Worm (Caenorhabditis elegans): ENCODE measurements around the gene T08D2.4.
"Not testable (repeated sequence)": the region's sequence is repeated elsewhere in the genome, so short reads cannot be mapped to it uniquely, and the experiment has no call there.

Gene T08D2.4

ce11 chrX:209695-210094 lies 32.5 kb downstream of the T08D2.4 start, which contains the start of gene Y73B3B.3:
Gene Y73B3B.3 (plus strand): TSS chrX:209995.
- TF ChIP-seq ceh-13 (GFP tag; optimal IDR thresholded peaks at IDR 0.05); pes-1 (GFP tag; IDR thresholded peaks at IDR 0.05); ceh-36 (tag; optimal IDR thresholded peaks at IDR 0.05): not testable (repeated sequence)

- not testable (repeated sequence) for TF ChIP-seq tra-4 (tag; optimal IDR thresholded peaks at IDR 0.05); flt-1 (GFP tag; IDR thresholded peaks at IDR 0.05); F13C5.2 (tag; optimal IDR thresholded peaks at IDR 0.05)
Measured at ce11 chrX:211141-211540, 33.9 kb downstream of the T08D2.4 start, which contains the start of gene Y73B3B.1. Gene Y73B3B.1 (minus strand): TSS chrX:211241.

- TF ChIP-seq F13C5.2, aly-1, hmbx-1 (tag; optimal IDR thresholded peaks at IDR 0.05): not testable (repeated sequence)
Measured at ce11 chrX:215488-215887, 38.3 kb downstream of the T08D2.4 start, which contains the start of gene set-28. Gene set-28 (minus strand): TSS chrX:215588.
